Worm (Caenorhabditis elegans) whole organism, late embryonic: ENCODE results near the gene srt-53.

Source experiments
- K09A11.1 ChIP-seq: sonication (generic microtip); optimal IDR thresholded peaks from 2 replicates; lab custom pipeline; 2017; ENCODE audit warnings: antibody characterized with exemption, mild to moderate bottlenecking, missing genetic modification characterization, missing compliant biosample characterization; ENCODE audit not compliant: insufficient read depth
- Y22D7AL.16 ChIP-seq: sonication (generic microtip); optimal IDR thresholded peaks from 2 replicates; lab custom pipeline; 2016; ENCODE audit warnings: missing genetic modification characterization, missing compliant biosample characterization
- ahr-1 ChIP-seq: sonication (generic microtip); optimal IDR thresholded peaks from 2 replicates; lab custom pipeline; 2016; ENCODE audit warnings: missing genetic modification characterization, missing compliant biosample characterization
- ama-1 ChIP-seq: fragments of 150-350 bp; optimal IDR thresholded peaks from 2 replicates; lab custom pipeline; 2014
- ceh-18 ChIP-seq: sonication (generic microtip); optimal IDR thresholded peaks from 2 replicates; lab custom pipeline; 2016; ENCODE audit warnings: missing genetic modification characterization, missing compliant biosample characterization
- ceh-19 ChIP-seq: fragments of 200-800 bp; sonication (Bioruptor generic); optimal IDR thresholded peaks from 2 replicates; lab custom pipeline; 2018; ENCODE audit warnings: mild to moderate bottlenecking, missing genetic modification characterization, missing compliant biosample characterization
- ceh-22 ChIP-seq: sonication (generic microtip); optimal IDR thresholded peaks from 2 replicates; lab custom pipeline; 2017; ENCODE audit warnings: missing biosample characterization, missing genetic modification characterization
- ceh-31 ChIP-seq: sonication (generic microtip); optimal IDR thresholded peaks from 2 replicates; lab custom pipeline; 2016; ENCODE audit warnings: missing genetic modification characterization, missing compliant biosample characterization
- ceh-45 ChIP-seq: fragments of 200-800 bp; sonication (Bioruptor generic); IDR thresholded peaks from 2 replicates; pipeline ENCODE4 v1.3.6; 2022; ENCODE audit warnings: missing genetic modification reagents, missing genetic modification characterization, missing compliant biosample characterization
- ceh-48 ChIP-seq: sonication (generic microtip); optimal IDR thresholded peaks from 2 replicates; lab custom pipeline; 2016; ENCODE audit warnings: missing genetic modification characterization, inconsistent platforms, missing compliant biosample characterization
- dmd-4 ChIP-seq: sonication (generic microtip); optimal IDR thresholded peaks from 2 replicates; lab custom pipeline; 2016; ENCODE audit warnings: borderline replicate concordance, missing genetic modification characterization, missing compliant biosample characterization
- dve-1 ChIP-seq: sonication (generic microtip); optimal IDR thresholded peaks from 2 replicates; lab custom pipeline; 2017; ENCODE audit warnings: antibody characterized with exemption, mild to moderate bottlenecking, missing genetic modification characterization, missing compliant biosample characterization
- ets-4 ChIP-seq: sonication (generic microtip); optimal IDR thresholded peaks from 2 replicates; lab custom pipeline; 2016; ENCODE audit warnings: missing genetic modification characterization, missing compliant biosample characterization
- eyg-1 ChIP-seq: sonication (generic microtip); optimal IDR thresholded peaks from 2 replicates; lab custom pipeline; 2016; ENCODE audit warnings: missing genotype, missing genetic modification characterization, missing compliant biosample characterization
- fax-1 ChIP-seq: sonication (generic microtip); optimal IDR thresholded peaks from 2 replicates; lab custom pipeline; 2016; ENCODE audit warnings: missing genotype, missing genetic modification characterization, missing compliant biosample characterization
- fkh-10 ChIP-seq: fragments of 150-350 bp; optimal IDR thresholded peaks from 2 replicates; lab custom pipeline; 2014; ENCODE audit warnings: missing biosample characterization, missing genetic modification reagents, missing genetic modification characterization
- gmeb-2 ChIP-seq: sonication (generic microtip); optimal IDR thresholded peaks from 2 replicates; lab custom pipeline; 2016; ENCODE audit warnings: missing genetic modification characterization, inconsistent platforms, missing compliant biosample characterization
- hlh-15 ChIP-seq: sonication (generic microtip); optimal IDR thresholded peaks from 2 replicates; lab custom pipeline; 2016; ENCODE audit warnings: missing genetic modification characterization, missing compliant biosample characterization
- hlh-30 ChIP-seq: sonication (generic microtip); optimal IDR thresholded peaks from 2 replicates; lab custom pipeline; 2017; ENCODE audit warnings: antibody characterized with exemption, missing genetic modification characterization, missing compliant biosample characterization; ENCODE audit not compliant: insufficient read depth
- lim-6 ChIP-seq: sonication (generic microtip); optimal IDR thresholded peaks from 2 replicates; lab custom pipeline; 2016; ENCODE audit warnings: missing genetic modification characterization, missing compliant biosample characterization
- lin-11 ChIP-seq: fragments of 200-800 bp; sonication (Bioruptor generic); optimal IDR thresholded peaks from 2 replicates; lab custom pipeline; 2018; ENCODE audit warnings: mild to moderate bottlenecking, missing genetic modification characterization, missing compliant biosample characterization
- madf-2 ChIP-seq: sonication (generic microtip); optimal IDR thresholded peaks from 2 replicates; lab custom pipeline; 2017; ENCODE audit warnings: missing genetic modification characterization, missing compliant biosample characterization
- nhr-232 ChIP-seq: sonication (generic microtip); optimal IDR thresholded peaks from 2 replicates; lab custom pipeline; 2016; ENCODE audit warnings: missing genetic modification characterization, missing compliant biosample characterization
- odd-2 ChIP-seq: sonication (generic microtip); optimal IDR thresholded peaks from 2 replicates; lab custom pipeline; 2017; ENCODE audit warnings: antibody characterized with exemption, mild to moderate bottlenecking, missing genetic modification characterization, missing compliant biosample characterization
- pat-9 ChIP-seq: fragments of 200-800 bp; sonication (Bioruptor generic); optimal IDR thresholded peaks from 2 replicates; lab custom pipeline; 2018; ENCODE audit warnings: mild to moderate bottlenecking, missing genetic modification characterization, moderate library complexity, missing compliant biosample characterization
- pax-1 ChIP-seq: fragments of 150-350 bp; optimal IDR thresholded peaks from 2 replicates; lab custom pipeline; 2014; ENCODE audit warnings: missing biosample characterization, missing genetic modification characterization
- pha-2 ChIP-seq: sonication (generic microtip); optimal IDR thresholded peaks from 2 replicates; lab custom pipeline; 2017; ENCODE audit warnings: mild to moderate bottlenecking, missing genetic modification characterization, missing compliant biosample characterization
- pha-4 ChIP-seq: fragments of 150-350 bp; optimal IDR thresholded peaks from 2 replicates; lab custom pipeline; 2018; ENCODE audit warnings: missing biosample characterization, missing genetic modification reagents, missing genetic modification characterization
- pqm-1 ChIP-seq: sonication (generic microtip); optimal IDR thresholded peaks from 2 replicates; lab custom pipeline; 2016; ENCODE audit warnings: missing genetic modification characterization, missing compliant biosample characterization
- rnt-1 ChIP-seq: sonication (generic microtip); optimal IDR thresholded peaks from 2 replicates; lab custom pipeline; 2016; ENCODE audit warnings: missing genetic modification characterization, missing compliant biosample characterization
- sox-2 ChIP-seq: fragments of 200-800 bp; sonication (Bioruptor generic); IDR thresholded peaks from 2 replicates; pipeline ENCODE4 v1.3.6; 2022; ENCODE audit warnings: missing genetic modification reagents, missing genetic modification characterization, missing compliant biosample characterization
- sox-4 ChIP-seq: sonication (generic microtip); optimal IDR thresholded peaks from 2 replicates; lab custom pipeline; 2017; ENCODE audit warnings: mild to moderate bottlenecking, missing genetic modification characterization, inconsistent platforms, missing compliant biosample characterization
- syd-9 ChIP-seq: sonication (generic microtip); optimal IDR thresholded peaks from 2 replicates; lab custom pipeline; 2016; ENCODE audit warnings: mild to moderate bottlenecking, missing genetic modification characterization, moderate library complexity, missing compliant biosample characterization
- unc-42 ChIP-seq: sonication (generic microtip); optimal IDR thresholded peaks from 2 replicates; lab custom pipeline; 2016; ENCODE audit warnings: missing genotype, missing genetic modification characterization, missing compliant biosample characterization
- unc-55 ChIP-seq: sonication (generic microtip); optimal IDR thresholded peaks from 2 replicates; lab custom pipeline; 2017; ENCODE audit warnings: missing biosample characterization, missing genetic modification reagents, missing genetic modification characterization
- unc-86 ChIP-seq: sonication (generic microtip); optimal IDR thresholded peaks from 2 replicates; lab custom pipeline; 2016; ENCODE audit warnings: missing genetic modification characterization, missing compliant biosample characterization

The srt-53 gene

DNA sequence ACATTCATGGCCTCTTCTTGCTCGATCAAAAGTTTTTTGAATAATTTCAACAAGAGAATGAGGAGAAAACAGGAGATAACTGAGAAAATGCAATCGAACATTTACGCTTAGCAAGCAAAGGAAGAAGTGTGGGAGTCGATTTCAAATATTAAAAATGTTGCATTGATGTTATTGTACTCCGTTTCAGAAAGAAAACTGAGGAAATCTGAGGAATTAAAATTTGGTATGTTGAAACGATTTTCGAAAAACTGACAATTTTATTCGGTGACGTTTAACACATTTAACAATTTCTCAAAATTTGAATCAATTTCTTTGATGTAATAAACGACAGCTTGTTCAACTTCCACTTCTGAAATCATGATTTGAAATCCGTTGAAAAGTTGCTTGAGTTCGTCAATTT lies 14.4 kb upstream of the srt-53 start, which contains the start of gene F26D11.13:
Gene F26D11.13, minus strand, starts transcription at position 101 of the 400 bp plus-strand sequence.
- TF ChIP-seq unc-55 (GFP tag; lab: Kevin White, UChicago), result no peak
- TF ChIP-seq eyg-1, result no peak
- no peak for TF ChIP-seq dmd-4
- no peak for TF ChIP-seq pat-9 (tag; lab: Kevin White, UChicago)
- no peak for TF ChIP-seq ceh-19 (GFP tag; lab: Kevin White, UChicago)
- TF ChIP-seq unc-42 (tag; lab: Kevin White, UChicago), result no peak
- TF ChIP-seq lim-6 (tag; lab: Kevin White, UChicago), result no peak
- no peak for TF ChIP-seq K09A11.1 (tag; lab: Kevin White, UChicago)

ce11 chrV:7952855-7953254 lies 12.7 kb upstream of the srt-53 start, which contains the start of gene clec-216:
Gene clec-216 (minus strand): TSS chrV:7952955.
- TF ChIP-seq madf-2 (tag; lab: Kevin White, UChicago) (no peak), ama-1 (lab: Kevin White, UChicago) (no peak), gmeb-2 (no peak), hlh-30 (no peak), ceh-22 (tag; lab: Kevin White, UChicago) (no peak), dve-1 (tag; lab: Kevin White, UChicago) (no peak)

DNA sequence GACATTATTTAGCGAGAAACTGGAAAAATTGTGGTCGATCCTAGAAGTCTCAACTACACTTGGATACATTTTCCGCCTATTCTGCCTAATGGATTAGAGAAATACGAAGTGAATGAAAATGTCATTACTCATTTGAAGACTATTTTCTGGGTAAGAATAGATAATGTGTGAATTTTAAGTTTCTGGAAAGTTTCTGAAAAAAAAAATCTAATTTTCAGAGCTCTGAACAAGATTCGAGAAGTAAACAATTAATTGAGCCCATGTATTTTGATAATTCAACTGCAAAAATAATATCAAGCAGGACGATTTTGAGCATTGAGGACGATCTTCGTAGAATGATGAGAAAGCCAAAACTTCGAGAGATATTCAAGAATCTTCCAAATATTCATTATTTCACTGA lies 6.0 kb upstream of the srt-53 start:
- TF ChIP-seq ceh-31 (tag; lab: Kevin White, UChicago) (no peak), fkh-10 (GFP tag; lab: Kevin White, UChicago) (no peak)

DNA sequence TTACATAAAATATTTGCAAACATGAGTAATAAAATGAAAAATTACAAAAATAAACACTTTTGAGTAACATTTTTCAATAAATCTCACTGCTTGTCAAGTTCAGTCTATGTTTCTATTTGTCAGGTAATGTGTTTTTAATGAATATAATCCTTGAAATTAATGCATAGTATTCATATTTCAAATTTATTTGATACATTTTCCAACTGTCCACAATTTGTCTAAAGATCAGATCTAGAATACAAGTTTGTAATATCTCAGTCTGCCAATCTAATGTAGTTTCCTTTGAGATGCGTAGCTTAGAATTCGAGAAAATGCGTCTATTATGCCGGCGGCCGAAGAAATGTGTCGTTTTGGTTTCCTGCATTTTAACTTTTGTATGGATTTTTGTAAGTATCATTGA lies 3.4 kb upstream of the srt-53 start, which contains the start of gene Y97E10B.1:
Gene Y97E10B.1, plus strand, starts transcription at position 301 of the 400 bp plus-strand sequence.
- no peak for TF ChIP-seq fax-1 (tag; lab: Kevin White, UChicago)
- no peak for TF ChIP-seq lin-11
- no peak for TF ChIP-seq fkh-10 (GFP tag; lab: Kevin White, UChicago)
- TF ChIP-seq sox-4 (tag; lab: Kevin White, UChicago), result no peak
- no peak for TF ChIP-seq ahr-1
- TF ChIP-seq odd-2, result no peak
- TF ChIP-seq pha-2 (tag; lab: Kevin White, UChicago), result no peak
- TF ChIP-seq ceh-18, result no peak
- TF ChIP-seq sox-2 (GFP tag; lab: Robert Waterston, UW), result no peak
- no peak for TF ChIP-seq pqm-1 (tag; lab: Kevin White, UChicago)
- TF ChIP-seq K09A11.1 (tag; lab: Kevin White, UChicago), result no peak
- TF ChIP-seq, all 69 proteins: peak for 0

DNA sequence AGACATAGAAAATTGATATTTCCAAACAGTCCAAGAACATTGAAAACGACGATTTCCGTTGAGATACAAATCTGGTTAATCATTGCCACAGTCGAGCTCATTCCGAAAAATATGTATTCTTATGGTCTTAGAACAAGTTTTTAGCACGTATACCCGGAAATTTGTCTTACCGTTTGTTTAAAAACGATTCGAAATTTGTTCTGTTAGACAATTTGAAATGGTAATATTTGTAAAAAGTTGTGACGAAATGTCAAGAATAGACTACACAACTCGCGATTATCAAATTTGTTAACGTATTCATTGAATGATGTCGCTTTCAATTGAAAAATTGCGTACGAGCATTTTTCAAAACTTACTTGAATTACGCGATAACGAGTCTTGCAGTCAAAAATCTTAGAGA lies 3.0 kb downstream of the srt-53 start, which contains the start of gene srsx-3:
Gene srsx-3, minus strand, starts transcription at position 101 of the 400 bp plus-strand sequence.
- TF ChIP-seq dmd-4 (no peak), ceh-18 (no peak), unc-86 (tag; lab: Kevin White, UChicago) (no peak), eyg-1 (no peak), lim-6 (tag; lab: Kevin White, UChicago) (no peak), rnt-1 (tag; lab: Kevin White, UChicago) (no peak), syd-9 (no peak), madf-2 (tag; lab: Kevin White, UChicago) (no peak), pqm-1 (tag; lab: Kevin White, UChicago) (no peak), ceh-48 (tag; lab: Kevin White, UChicago) (no peak), hlh-15 (tag; lab: Kevin White, UChicago) (no peak), nhr-232 (tag; lab: Kevin White, UChicago) (no peak), Y22D7AL.16 (tag; lab: Kevin White, UChicago) (no peak), fkh-10 (GFP tag; lab: Kevin White, UChicago) (no peak), ceh-22 (tag; lab: Kevin White, UChicago) (no peak), ceh-19 (GFP tag; lab: Kevin White, UChicago) (no peak), ets-4 (tag; lab: Kevin White, UChicago) (no peak), pax-1 (tag; lab: Kevin White, UChicago) (no peak), ceh-45 (no peak), pha-4 (tag; lab: Kevin White, UChicago) (no peak)
